Fruit fly (Drosophila melanogaster): ENCODE results near the gene CG8915.

CG8915 gene

DNA sequence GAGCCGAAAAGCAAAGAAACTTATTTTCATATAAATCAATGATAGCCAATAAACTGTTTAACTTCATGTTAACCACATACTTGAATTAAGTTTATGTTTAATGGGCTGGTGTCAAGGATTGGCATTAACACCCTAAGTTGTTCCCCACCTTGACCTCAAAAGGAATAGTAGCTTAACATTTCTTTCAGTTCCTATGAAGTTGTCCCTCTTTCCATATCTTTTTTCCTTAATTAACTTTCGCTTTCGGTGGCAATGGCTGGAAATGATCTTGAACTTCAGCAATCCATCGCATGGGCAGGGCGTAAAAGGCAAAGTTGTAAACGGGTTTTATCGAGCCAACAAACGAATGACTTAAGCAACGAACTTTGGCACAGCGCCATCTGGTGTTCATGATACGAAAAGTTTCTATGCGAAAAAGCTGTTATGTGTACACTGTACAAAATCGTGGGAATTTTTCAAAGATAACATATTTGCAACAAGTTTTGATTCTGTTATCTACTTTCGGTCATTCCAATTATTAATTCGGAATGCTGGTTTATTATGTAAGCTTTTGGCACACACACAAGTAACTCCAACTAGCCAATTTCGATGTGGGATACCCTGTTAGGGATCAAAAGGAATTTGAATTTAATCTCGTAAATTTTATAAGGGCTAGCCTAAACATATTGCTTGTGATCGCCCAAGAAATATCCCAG is 15.2 kb downstream of the CG8915 start (continued):
- TF ChIP-seq Mes4 (GFP tag; optimal IDR thresholded peaks at IDR 0.05) = no peak
- TF ChIP-seq Sox102F (GFP tag; optimal IDR thresholded peaks at IDR 0.05) = peak; percentile 28
- TF ChIP-seq ranshi (GFP tag; IDR thresholded peaks at IDR 0.05) = no peak
- TF ChIP-seq unpg (GFP tag; optimal IDR thresholded peaks at IDR 0.05) = peak; percentile 53
- TF ChIP-seq inv (GFP tag; IDR thresholded peaks at IDR 0.05; ENCODE audit: partially characterized antibody) = no peak
- no peak for TF ChIP-seq wor (GFP tag; IDR thresholded peaks at IDR 0.05)
- TF ChIP-seq odd (GFP tag; optimal IDR thresholded peaks at IDR 0.05) = no peak
- no peak for TF ChIP-seq CG4282 (GFP tag; optimal IDR thresholded peaks at IDR 0.05)
- no peak for TF ChIP-seq CG14710 (tag; optimal IDR thresholded peaks at IDR 0.05)
- TF ChIP-seq Dip2 (GFP tag; IDR thresholded peaks at IDR 0.05) = peak; percentile 80
- TF ChIP-seq Hr78 (GFP tag; optimal IDR thresholded peaks at IDR 0.05) = peak in 1 of 2 experiments; percentile 49
- TF ChIP-seq zf30C (GFP tag; optimal IDR thresholded peaks at IDR 0.05) = peak; percentile 16
- TF ChIP-seq Doc3 (GFP tag; IDR thresholded peaks at IDR 0.05; ENCODE audit: partially characterized antibody) = no peak
- TF ChIP-seq CG18599 (GFP tag; optimal IDR thresholded peaks at IDR 0.05) = no peak
- TF ChIP-seq esg (GFP tag; conservative IDR thresholded peaks at IDR 0.05) = no peak
- no peak for TF ChIP-seq ERR (GFP tag; optimal IDR thresholded peaks at IDR 0.05)
- TF ChIP-seq CG9932 (GFP tag; IDR thresholded peaks at IDR 0.05) = peak; percentile 30; the same call in 1 of the 2 replicates
- TF ChIP-seq Xbp1 (GFP tag; optimal IDR thresholded peaks at IDR 0.05) = peak; percentile 34
- TF ChIP-seq eve (GFP tag; optimal IDR thresholded peaks at IDR 0.05) = no peak
- TF ChIP-seq ac (GFP tag; optimal IDR thresholded peaks at IDR 0.05) = no peak
- TF ChIP-seq Stat92E (GFP tag; optimal IDR thresholded peaks at IDR 0.05) = no peak
- TF ChIP-seq Hsf (GFP tag; optimal IDR thresholded peaks at IDR 0.05) = no peak
- no peak for TF ChIP-seq trem (tag; optimal IDR thresholded peaks at IDR 0.05)
- TF ChIP-seq Rfx (GFP tag; IDR thresholded peaks at IDR 0.05) = no peak
- TF ChIP-seq Ptx1 (GFP tag; IDR thresholded peaks at IDR 0.05) = no peak
- no peak for TF ChIP-seq HLH54F (GFP tag; optimal IDR thresholded peaks at IDR 0.05)
- TF ChIP-seq hbn (GFP tag; IDR thresholded peaks at IDR 0.05; ENCODE audit: partially characterized antibody) = no peak
- TF ChIP-seq Ets65A (GFP tag) = peak; percentile 15
- peak; percentile 37 for TF ChIP-seq chn (GFP tag; optimal IDR thresholded peaks at IDR 0.05)
- TF ChIP-seq pho (GFP tag; optimal IDR thresholded peaks at IDR 0.05) = no peak
- TF ChIP-seq bab2 (GFP tag; optimal IDR thresholded peaks at IDR 0.05) = peak; percentile 30
- TF ChIP-seq dimm (GFP tag; IDR thresholded peaks at IDR 0.05) = no peak
- peak; percentile 10 for TF ChIP-seq Oli (tag; optimal IDR thresholded peaks at IDR 0.05)
- peak in 1 of 2 experiments; percentile 36 for TF ChIP-seq Hr51 (GFP tag; optimal IDR thresholded peaks at IDR 0.05)
- no peak for TF ChIP-seq CG10979 (tag; optimal IDR thresholded peaks at IDR 0.05)
- TF ChIP-seq prd (optimal IDR thresholded peaks at IDR 0.05) = no peak
- no peak for TF ChIP-seq prd (GFP tag; IDR thresholded peaks at IDR 0.05)
- no peak for TF ChIP-seq GATAe (GFP tag; conservative IDR thresholded peaks at IDR 0.05)
- peak; percentile 29 for TF ChIP-seq Mad (GFP tag; optimal IDR thresholded peaks at IDR 0.05)
- TF ChIP-seq vvl (GFP tag; IDR thresholded peaks at IDR 0.05) = no peak
- no peak for TF ChIP-seq CG17912 (GFP tag; optimal IDR thresholded peaks at IDR 0.05)
- no peak for TF ChIP-seq CG11093 (GFP tag; IDR thresholded peaks at IDR 0.05)
- TF ChIP-seq CG11696 (GFP tag; IDR thresholded peaks at IDR 0.05) = no peak
- peak; percentile 25 for TF ChIP-seq Camta (GFP tag; optimal IDR thresholded peaks at IDR 0.05)
- no peak for TF ChIP-seq Dref (GFP tag; IDR thresholded peaks at IDR 0.05)
- TF ChIP-seq CG12391 (tag; optimal IDR thresholded peaks at IDR 0.05) = peak; percentile 32
- peak; percentile 100 for TF ChIP-seq Blimp-1 (GFP tag; optimal IDR thresholded peaks at IDR 0.05)
- no peak for TF ChIP-seq CG16813 (GFP tag; IDR thresholded peaks at IDR 0.05; ENCODE audit: partially characterized antibody)
- TF ChIP-seq CG11695 (GFP tag; IDR thresholded peaks at IDR 0.05) = no peak
- TF ChIP-seq CG32532 (GFP tag; IDR thresholded peaks at IDR 0.05) = no peak
